Worm (Caenorhabditis elegans): ENCODE measurements around the gene tmc-1.
"Not testable (repeated sequence)": the region's sequence is repeated elsewhere in the genome, so short reads cannot be mapped to it uniquely, and the experiment has no call there.

The tmc-1 gene

DNA sequence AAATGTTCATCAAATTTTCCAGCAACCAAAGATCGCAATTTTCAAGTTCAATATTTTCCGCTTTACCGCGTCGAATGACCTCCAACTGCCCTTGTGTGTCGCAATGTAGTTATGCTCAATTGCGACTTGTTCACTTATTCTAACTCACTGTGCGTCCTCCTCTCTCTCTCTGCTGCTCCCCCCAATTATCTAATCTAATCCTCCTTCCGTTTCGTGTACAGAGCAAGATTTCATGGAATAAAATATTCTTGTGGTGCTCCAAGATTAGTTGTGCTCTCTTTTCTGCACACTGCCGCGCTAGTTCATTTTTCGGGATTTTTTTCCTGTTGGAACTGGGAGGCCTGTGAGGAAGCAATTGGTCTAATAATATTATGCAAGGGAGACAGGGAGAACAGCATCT, 22.0 kb downstream of the tmc-1 start:
- TF ChIP-seq egl-18 (GFP tag; IDR thresholded peaks at IDR 0.05) (no peak), F10E7.11 (tag; optimal IDR thresholded peaks at IDR 0.05) (no peak), egl-44 (GFP tag; IDR thresholded peaks at IDR 0.05) (no peak), madf-3 (GFP tag; IDR thresholded peaks at IDR 0.05) (no peak), ets-4 (GFP tag; optimal IDR thresholded peaks at IDR 0.05) (no peak), F49E8.2 (tag; optimal IDR thresholded peaks at IDR 0.05; ENCODE audit: insufficient read depth) (no peak), hlh-12 (tag; optimal IDR thresholded peaks at IDR 0.05) (no peak), ama-1 (optimal IDR thresholded peaks at IDR 0.05) (no peak), ama-1 (GFP tag; optimal IDR thresholded peaks at IDR 0.05) (no peak), lag-1 (GFP tag; IDR thresholded peaks at IDR 0.05) (no peak), F57A8.1 (GFP tag; optimal IDR thresholded peaks at IDR 0.05) (no peak)

DNA sequence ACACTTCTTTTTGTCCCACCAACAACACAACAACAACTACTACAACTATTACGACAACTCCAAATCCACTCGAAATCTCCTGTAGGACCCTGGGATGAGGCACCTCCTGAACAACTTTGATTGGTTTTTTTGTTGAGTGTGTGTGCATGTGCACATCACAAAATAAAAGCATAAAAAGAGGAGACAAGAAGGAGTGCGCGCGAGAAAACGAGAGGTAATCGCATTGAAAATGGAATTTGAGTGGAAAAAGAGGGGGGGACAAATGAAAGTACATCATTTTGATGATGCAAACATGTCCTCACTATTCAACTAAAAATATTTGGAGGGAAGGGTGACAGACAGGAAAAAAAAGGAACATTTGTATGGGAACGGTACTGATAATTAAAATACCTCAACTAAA, 23.5 kb downstream of the tmc-1 start:
- TF ChIP-seq mxl-1 (tag; optimal IDR thresholded peaks at IDR 0.05), result no peak
- TF ChIP-seq lin-35 (GFP tag; optimal IDR thresholded peaks at IDR 0.05), result no peak
- TF ChIP-seq ceh-27 (GFP tag; optimal IDR thresholded peaks at IDR 0.05), result peak; percentile 85

DNA sequence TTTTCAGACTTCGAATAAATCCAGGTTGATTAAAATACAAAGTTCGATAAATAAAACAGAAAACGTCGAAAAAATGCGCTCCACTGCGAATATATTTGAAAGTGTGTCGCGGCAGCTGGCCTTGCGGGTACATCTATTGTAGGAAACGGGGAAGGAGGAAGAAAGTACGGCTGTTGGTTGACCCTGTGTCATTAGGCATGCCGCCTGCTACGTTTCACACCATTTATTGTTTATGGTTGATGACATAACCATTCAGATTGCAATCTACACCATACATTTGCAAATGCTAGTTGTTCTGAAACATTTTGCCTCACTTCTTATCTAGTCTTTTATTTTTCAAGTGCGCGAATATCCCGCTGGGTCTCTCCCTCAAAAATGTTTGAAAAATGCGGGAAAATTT, 29.6 kb downstream of the tmc-1 start, which contains the start of gene T13G4.4:
T13G4.4 (minus strand) TSS at position 97 of the 400 bp plus-strand sequence.
- TF ChIP-seq ceh-27 (GFP tag; optimal IDR thresholded peaks at IDR 0.05), result no peak
- TF ChIP-seq T07F8.4 (tag; optimal IDR thresholded peaks at IDR 0.05), result no peak
- TF ChIP-seq lin-54 (GFP tag; optimal IDR thresholded peaks at IDR 0.05), result no peak

DNA sequence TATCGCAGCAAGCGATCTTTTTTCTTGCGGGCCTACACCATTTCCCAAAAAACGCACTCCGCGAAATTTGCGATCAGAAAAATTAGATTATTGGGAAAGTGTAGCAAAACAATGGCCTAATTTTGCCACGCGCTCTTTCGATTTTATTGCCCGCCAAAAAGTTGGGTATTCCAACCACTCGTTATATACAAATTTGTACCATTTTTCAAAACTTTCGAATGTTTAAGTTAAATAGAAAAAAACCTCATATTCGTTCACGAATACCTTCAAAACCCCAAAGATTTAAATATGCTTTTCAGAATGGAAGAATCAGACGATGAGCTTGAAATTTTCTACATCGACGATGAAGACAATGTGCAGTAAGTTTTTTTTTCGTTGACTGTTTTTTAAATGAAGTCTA, 30.8 kb downstream of the tmc-1 start, which contains the start of gene T13G4.1:
T13G4.1 (plus strand) TSS at position 301 of the 400 bp plus-strand sequence.
- TF ChIP-seq somi-1 (GFP tag; optimal IDR thresholded peaks at IDR 0.05), result no peak
- TF ChIP-seq rcor-1 (GFP tag; IDR thresholded peaks at IDR 0.05), result no peak
- TF ChIP-seq lin-35 (GFP tag; optimal IDR thresholded peaks at IDR 0.05), result no peak
- TF ChIP-seq zfh-2 (GFP tag; conservative IDR thresholded peaks at IDR 0.05), result no peak
- no peak for TF ChIP-seq ztf-26 (tag; optimal IDR thresholded peaks at IDR 0.05)
- no peak for TF ChIP-seq F33H1.4 (GFP tag; IDR thresholded peaks at IDR 0.05)
- TF ChIP-seq sea-2 (GFP tag; IDR thresholded peaks at IDR 0.05), result no peak

DNA sequence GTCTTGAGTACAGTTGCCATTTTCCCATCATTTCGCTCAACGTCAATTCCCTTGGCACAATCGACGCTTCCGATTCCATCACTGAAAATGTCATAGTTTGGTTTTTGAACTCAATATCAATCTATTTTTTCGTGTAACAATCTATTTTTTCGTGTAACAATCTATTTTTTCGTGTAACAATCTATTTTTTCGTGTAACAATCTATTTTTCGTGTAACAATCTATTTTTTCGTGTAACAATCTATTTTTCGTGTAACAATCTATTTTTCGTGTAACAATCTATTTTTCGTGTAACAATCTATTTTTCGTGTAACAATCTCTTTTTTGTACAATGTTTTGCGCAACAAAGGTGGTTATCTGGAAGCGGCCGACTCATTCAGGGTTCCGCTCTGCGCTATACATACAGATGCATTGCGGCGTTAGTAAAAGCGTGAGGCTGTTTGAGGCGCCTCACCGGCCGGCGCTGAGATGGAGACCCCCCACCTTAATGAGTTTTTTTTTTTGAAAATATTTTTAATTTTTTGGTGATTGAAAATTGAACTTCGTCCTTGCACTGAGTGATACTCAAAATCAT, 33.3 kb downstream of the tmc-1 start:
- TF ChIP-seq egrh-3 (GFP tag; IDR thresholded peaks at IDR 0.05) (peak; percentile 82), snpc-4 (tag; optimal IDR thresholded peaks at IDR 0.05) (peak in 1 of 4 experiments; percentile 80), Y53F4B.3 (GFP tag; IDR thresholded peaks at IDR 0.05) (peak; percentile 91; the same call in 1 of the 2 replicates)
- not testable (repeated sequence) for TF ChIP-seq snpc-4 (GFP tag; optimal IDR thresholded peaks at IDR 0.05)

DNA sequence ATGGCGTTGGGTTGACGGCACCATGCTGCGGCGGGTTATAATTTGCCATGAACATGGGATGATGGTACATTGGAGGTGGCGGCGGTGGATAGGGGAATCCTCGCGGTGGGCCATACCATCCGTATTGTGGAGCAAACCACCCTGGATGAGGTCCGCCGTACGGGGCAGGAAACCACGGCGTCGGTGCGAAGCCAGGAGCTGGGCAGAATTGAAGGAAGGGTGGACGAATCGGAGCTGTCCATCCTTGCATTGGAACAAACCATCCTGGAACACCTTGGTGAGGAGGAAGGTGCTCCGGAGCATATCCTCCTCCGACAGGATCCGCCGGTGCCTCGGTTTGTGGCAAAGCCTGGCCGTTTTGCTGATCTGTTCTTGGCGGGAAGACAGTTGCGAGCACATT, 40.6 kb downstream of the tmc-1 start:
- TF ChIP-seq egl-44 (GFP tag; IDR thresholded peaks at IDR 0.05) (no peak), hlh-26 (GFP tag; conservative IDR thresholded peaks at IDR 0.05) (no peak), sea-2 (GFP tag; IDR thresholded peaks at IDR 0.05) (0 out of 2 replicates have a peak, but pooled peaks have one; percentile 44), egrh-3 (GFP tag; IDR thresholded peaks at IDR 0.05) (0 out of 2 replicates have a peak, but pooled peaks have one; percentile 48), ccch-3 (GFP tag; optimal IDR thresholded peaks at IDR 0.05) (no peak), cebp-2 (GFP tag; IDR thresholded peaks at IDR 0.05) (no peak), mxl-1 (tag; optimal IDR thresholded peaks at IDR 0.05) (no peak), lir-1 (GFP tag; conservative IDR thresholded peaks at IDR 0.05) (no peak), dpl-1 (GFP tag; optimal IDR thresholded peaks at IDR 0.05) (no peak), T26A5.8 (tag; optimal IDR thresholded peaks at IDR 0.05) (no peak), B0261.1 (tag; optimal IDR thresholded peaks at IDR 0.05) (no peak), F33H1.4 (GFP tag; IDR thresholded peaks at IDR 0.05) (no peak), ceh-40 (GFP tag; IDR thresholded peaks at IDR 0.05) (no peak), nhr-179 (tag; optimal IDR thresholded peaks at IDR 0.05) (no peak), dpff-1 (tag; optimal IDR thresholded peaks at IDR 0.05) (no peak), Y53G8AR.9 (GFP tag; conservative IDR thresholded peaks at IDR 0.05) (no peak), Y95B8A.8 (GFP tag; IDR thresholded peaks at IDR 0.05) (no peak), nfya-2 (GFP tag; IDR thresholded peaks at IDR 0.05) (no peak), madf-3 (GFP tag; IDR thresholded peaks at IDR 0.05) (no peak), madf-6 (GFP tag; IDR thresholded peaks at IDR 0.05) (no peak), ceh-27 (GFP tag; optimal IDR thresholded peaks at IDR 0.05) (no peak), ztf-6 (GFP tag; IDR thresholded peaks at IDR 0.05) (no peak)

Data from whole organism, young adult.